Worm (Caenorhabditis elegans) whole organism, L1 larva: ENCODE data around the gene rpap-3.

Experiments
- Y116A8C.19 ChIP-seq: sonication (generic microtip); optimal IDR thresholded peaks from 2 replicates; lab custom pipeline; 2016; ENCODE audit warnings: missing compliant biosample characterization, missing genetic modification characterization, borderline replicate concordance
- ama-1 ChIP-seq: fragments of 150-350 bp; optimal IDR thresholded peaks from 2 replicates; lab custom pipeline; 2014
- ces-1 ChIP-seq: fragments of 150-350 bp; optimal IDR thresholded peaks from 2 replicates; lab custom pipeline; 2014; ENCODE audit warnings: missing biosample characterization, missing genetic modification reagents, missing genetic modification characterization
- ets-5 ChIP-seq: fragments of 200-800 bp; sonication (Bioruptor generic); IDR thresholded peaks from 2 replicates; pipeline ENCODE4 v1.3.6; 2022; ENCODE audit warnings: missing genetic modification characterization, missing compliant biosample characterization
- fos-1 ChIP-seq: fragments of 150-350 bp; optimal IDR thresholded peaks from 2 replicates; lab custom pipeline; 2014; ENCODE audit warnings: missing biosample characterization, missing genetic modification characterization
- lin-13 ChIP-seq: fragments of 150-350 bp; optimal IDR thresholded peaks from 2 replicates; lab custom pipeline; 2014; ENCODE audit warnings: missing biosample characterization, missing genetic modification reagents, missing genetic modification characterization
- nhr-76 ChIP-seq: sonication (generic microtip); optimal IDR thresholded peaks from 2 replicates; lab custom pipeline; 2017; ENCODE audit warnings: missing biosample characterization, missing genetic modification characterization
- snpc-4 ChIP-seq: fragments of 150-350 bp; optimal IDR thresholded peaks from 2 replicates; lab custom pipeline; 2014; ENCODE audit warnings: missing biosample characterization, missing genetic modification characterization

DNA sequence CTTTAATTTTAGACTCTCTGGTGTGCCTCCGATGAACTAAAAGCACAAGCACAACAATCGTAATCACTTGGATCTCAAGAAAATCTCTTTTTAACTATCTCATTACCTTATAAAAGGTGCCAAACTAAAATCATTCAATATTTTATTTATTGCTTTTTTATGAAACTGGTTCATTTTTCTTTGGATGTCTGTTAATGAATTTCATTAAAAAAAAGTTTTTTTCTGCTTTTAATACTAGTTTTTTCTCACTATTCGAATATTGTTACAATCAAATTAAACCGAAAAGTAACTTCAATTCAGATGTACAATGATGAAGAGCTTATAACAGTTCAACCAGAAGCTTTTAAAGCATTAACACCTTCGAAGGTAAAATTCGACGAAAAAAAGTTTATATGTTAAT lies 3.0 kb downstream of the rpap-3 start, which contains the start of gene swd-2.1:
- TF ChIP-seq fos-1 (tag; lab: Kevin White, UChicago) (no peak), nhr-76 (tag; lab: Kevin White, UChicago) (no peak), ets-5 (GFP tag; lab: Robert Waterston, UW) (no peak), ama-1 (lab: Kevin White, UChicago) (no peak), lin-13 (GFP tag; lab: Kevin White, UChicago) (no peak), Y116A8C.19 (no peak), snpc-4 (tag; lab: Kevin White, UChicago) (no peak), ces-1 (GFP tag; lab: Kevin White, UChicago) (no peak)
